Worm (Caenorhabditis elegans): ENCODE data around the gene F36H1.12.

ce11 chrIV:11008996-11009395 lies 44.5 kb downstream of the F36H1.12 start, which contains the start of gene F13H10.6:
- no peak for TF ChIP-seq flt-1 (GFP tag; IDR thresholded peaks at IDR 0.05)
- no peak for TF ChIP-seq hmbx-1 (tag; optimal IDR thresholded peaks at IDR 0.05)
- no peak for TF ChIP-seq ama-1 (optimal IDR thresholded peaks at IDR 0.05)
